Fruit fly (Drosophila melanogaster) S2 (cell line): ENCODE results near the gene CG18269.

Source experiments
- CG8478 ChIP-seq: fragments of >200 bp; optimal IDR thresholded peaks from 2 replicates; lab custom pipeline; 2018
- CTCF ChIP-seq, 2 experiments: fragments of >200 bp; optimal IDR thresholded peaks; 2 replicates each; lab custom pipeline; 2018

dm6 chr2L:5546207-5546517 is 5.5 kb upstream of the CG18269 start:
- no peak for TF ChIP-seq CG8478 (lab: Kevin White, UChicago)
- no peak for TF ChIP-seq CTCF (optimal IDR thresholded peaks at IDR 0.05; lab: Kevin White, UChicago)
